Worm (Caenorhabditis elegans) whole organism, L3 larva: ENCODE results near the gene Y59A8B.12.

Source experiments
- R02D3.7 ChIP-seq: fragments of 150-350 bp; optimal IDR thresholded peaks from 2 replicates; lab custom pipeline; 2014; ENCODE audit warnings: missing biosample characterization, missing genetic modification characterization
- ZK546.5 ChIP-seq: sonication (generic microtip); optimal IDR thresholded peaks from 2 replicates; lab custom pipeline; 2017; ENCODE audit warnings: missing biosample characterization, missing genetic modification characterization
- aly-2 ChIP-seq: fragments of 150-350 bp; optimal IDR thresholded peaks from 2 replicates; lab custom pipeline; 2014; ENCODE audit warnings: missing biosample characterization, missing genetic modification characterization
- ama-1 ChIP-seq: fragments of 150-350 bp; optimal IDR thresholded peaks from 2 replicates; lab custom pipeline; 2018
- ceh-16 ChIP-seq: sonication (generic microtip); optimal IDR thresholded peaks from 2 replicates; lab custom pipeline; 2017; ENCODE audit warnings: missing biosample characterization, missing genetic modification characterization
- ceh-28 ChIP-seq: fragments of 150-350 bp; optimal IDR thresholded peaks from 2 replicates; lab custom pipeline; 2014; ENCODE audit warnings: missing biosample characterization, missing genetic modification reagents, missing genetic modification characterization
- ceh-82 ChIP-seq: fragments of 150-350 bp; optimal IDR thresholded peaks from 2 replicates; lab custom pipeline; 2014; ENCODE audit warnings: missing biosample characterization, missing genetic modification characterization
- ceh-9 ChIP-seq: sonication (generic microtip); optimal IDR thresholded peaks from 2 replicates; lab custom pipeline; 2018; ENCODE audit warnings: missing biosample characterization, missing genetic modification characterization
- daf-12 ChIP-seq: fragments of 150-350 bp; optimal IDR thresholded peaks from 2 replicates; lab custom pipeline; 2014; ENCODE audit warnings: missing biosample characterization, missing genetic modification reagents, missing genetic modification characterization
- egl-27 ChIP-seq: sonication (generic microtip); optimal IDR thresholded peaks from 4 replicates; lab custom pipeline; 2017; ENCODE audit warnings: missing biosample characterization, missing genetic modification reagents, missing genetic modification characterization
- egl-5 ChIP-seq: fragments of 150-350 bp; optimal IDR thresholded peaks from 2 replicates; lab custom pipeline; 2017; ENCODE audit warnings: missing biosample characterization, missing genetic modification reagents, missing genetic modification characterization, inconsistent platforms
- elt-1 ChIP-seq: fragments of 150-350 bp; optimal IDR thresholded peaks from 2 replicates; lab custom pipeline; 2014; ENCODE audit warnings: missing biosample characterization, missing genetic modification characterization
- elt-2 ChIP-seq: sonication (generic microtip); optimal IDR thresholded peaks from 2 replicates; lab custom pipeline; 2016; ENCODE audit warnings: missing genetic modification reagents, mild to moderate bottlenecking, missing genetic modification characterization, missing compliant biosample characterization
- elt-3 ChIP-seq, 3 experiments: fragments of 150-350 bp in 1 of 3; sonication (generic microtip) in 2 of 3; optimal IDR thresholded peaks; 2 replicates in 2 of 3; 4 replicates in 1 of 3; lab custom pipeline; 2014 to 2017; ENCODE audit warnings: missing biosample characterization in 3 of 3, missing genetic modification characterization in 3 of 3
- eor-1 ChIP-seq, 2 experiments: fragments of 150-350 bp; optimal IDR thresholded peaks; 2 replicates each; lab custom pipeline; 2014 to 2018; ENCODE audit warnings: missing biosample characterization in 2 of 2, missing genetic modification characterization in 2 of 2
- fkh-10 ChIP-seq: sonication (generic microtip); optimal IDR thresholded peaks from 2 replicates; lab custom pipeline; 2017; ENCODE audit warnings: missing biosample characterization, missing genetic modification reagents, missing genetic modification characterization
- fkh-2 ChIP-seq: fragments of 150-350 bp; optimal IDR thresholded peaks from 2 replicates; lab custom pipeline; 2014; ENCODE audit warnings: missing biosample characterization, missing genetic modification reagents, missing genetic modification characterization
- fos-1 ChIP-seq: fragments of 150-350 bp; optimal IDR thresholded peaks from 2 replicates; lab custom pipeline; 2014; ENCODE audit warnings: missing biosample characterization, missing genetic modification characterization
- hmg-11 ChIP-seq: sonication (generic microtip); optimal IDR thresholded peaks from 2 replicates; lab custom pipeline; 2016; ENCODE audit warnings: missing genetic modification characterization, missing compliant biosample characterization
- jun-1 ChIP-seq: fragments of 150-350 bp; optimal IDR thresholded peaks from 2 replicates; lab custom pipeline; 2014; ENCODE audit warnings: missing biosample characterization, missing genetic modification reagents, missing genetic modification characterization
- lin-15B ChIP-seq: fragments of 150-350 bp; optimal IDR thresholded peaks from 2 replicates; lab custom pipeline; 2014; ENCODE audit warnings: missing biosample characterization, missing genetic modification characterization
- lin-39 ChIP-seq: fragments of 150-350 bp; optimal IDR thresholded peaks from 2 replicates; lab custom pipeline; 2018; ENCODE audit warnings: missing biosample characterization, missing genetic modification reagents, missing genetic modification characterization
- mdl-1 ChIP-seq: fragments of 150-350 bp; optimal IDR thresholded peaks from 2 replicates; lab custom pipeline; 2014; ENCODE audit warnings: missing biosample characterization, missing genetic modification characterization
- mml-1 ChIP-seq: fragments of 150-350 bp; sonication (generic microtip); optimal IDR thresholded peaks from 3 replicates; lab custom pipeline; 2014; ENCODE audit warnings: missing biosample characterization, missing genetic modification characterization
- nfya-1 ChIP-seq: sonication (generic microtip); optimal IDR thresholded peaks from 2 replicates; lab custom pipeline; 2017; ENCODE audit warnings: missing genetic modification characterization, mild to moderate bottlenecking, missing compliant biosample characterization, antibody characterized with exemption, moderate library complexity; ENCODE audit not compliant: insufficient read depth
- nhr-11 ChIP-seq: fragments of 150-350 bp; optimal IDR thresholded peaks from 2 replicates; lab custom pipeline; 2014; ENCODE audit warnings: missing biosample characterization, missing genetic modification characterization
- nhr-12 ChIP-seq: fragments of 150-350 bp; optimal IDR thresholded peaks from 2 replicates; lab custom pipeline; 2014; ENCODE audit warnings: missing biosample characterization, missing genetic modification characterization
- nhr-23 ChIP-seq: fragments of 150-350 bp; optimal IDR thresholded peaks from 2 replicates; lab custom pipeline; 2014; ENCODE audit warnings: missing biosample characterization, missing genetic modification reagents, missing genetic modification characterization
- nhr-237 ChIP-seq: fragments of 150-350 bp; optimal IDR thresholded peaks from 2 replicates; lab custom pipeline; 2014; ENCODE audit warnings: missing biosample characterization, missing genetic modification characterization
- nhr-28 ChIP-seq: fragments of 150-350 bp; optimal IDR thresholded peaks from 2 replicates; lab custom pipeline; 2014; ENCODE audit warnings: missing biosample characterization, missing genetic modification characterization
- nhr-67 ChIP-seq: fragments of 150-350 bp; optimal IDR thresholded peaks from 2 replicates; lab custom pipeline; 2014; ENCODE audit warnings: missing biosample characterization, missing genetic modification characterization
- nhr-76 ChIP-seq: fragments of 150-350 bp; sonication (generic microtip); optimal IDR thresholded peaks from 5 replicates; lab custom pipeline; 2014; ENCODE audit warnings: missing biosample characterization, missing genetic modification characterization
- nhr-77 ChIP-seq: fragments of 150-350 bp; optimal IDR thresholded peaks from 2 replicates; lab custom pipeline; 2014; ENCODE audit warnings: missing biosample characterization, missing genetic modification characterization
- pha-4 ChIP-seq: fragments of 150-350 bp; optimal IDR thresholded peaks from 2 replicates; lab custom pipeline; 2014; ENCODE audit warnings: missing biosample characterization, missing genetic modification reagents, missing genetic modification characterization
- pqm-1 ChIP-seq: fragments of 150-350 bp; optimal IDR thresholded peaks from 2 replicates; lab custom pipeline; 2017; ENCODE audit warnings: missing biosample characterization, missing genetic modification characterization, inconsistent platforms
- sea-2 ChIP-seq: fragments of 150-350 bp; sonication (generic microtip); optimal IDR thresholded peaks from 4 replicates; lab custom pipeline; 2014; ENCODE audit warnings: missing biosample characterization, missing genetic modification reagents, missing genetic modification characterization
- skn-1 ChIP-seq: fragments of 150-350 bp; optimal IDR thresholded peaks from 2 replicates; lab custom pipeline; 2014; ENCODE audit warnings: missing biosample characterization, missing genetic modification characterization
- snpc-4 ChIP-seq: fragments of 150-350 bp; optimal IDR thresholded peaks from 2 replicates; lab custom pipeline; 2014; ENCODE audit warnings: missing biosample characterization, missing genetic modification characterization
- tbx-2 ChIP-seq: sonication (generic microtip); optimal IDR thresholded peaks from 2 replicates; lab custom pipeline; 2016; ENCODE audit warnings: mild to moderate bottlenecking, missing genetic modification characterization, missing compliant biosample characterization
- unc-39 ChIP-seq: sonication (generic microtip); optimal IDR thresholded peaks from 4 replicates; lab custom pipeline; 2017; ENCODE audit warnings: missing biosample characterization, missing genetic modification characterization
- ztf-11 ChIP-seq: fragments of 150-350 bp; optimal IDR thresholded peaks from 2 replicates; lab custom pipeline; 2014; ENCODE audit warnings: missing biosample characterization, missing genetic modification characterization
- ztf-4 ChIP-seq: fragments of 150-350 bp; optimal IDR thresholded peaks from 2 replicates; lab custom pipeline; 2014; ENCODE audit warnings: missing biosample characterization, missing genetic modification characterization

The Y59A8B.12 gene

ce11 chrV:18086783-18087182 lies 759 bp upstream of the Y59A8B.12 start, which contains the start of gene slr-2:
Gene slr-2 (plus strand): TSS chrV:18087123.
- TF ChIP-seq ceh-16, result no peak
- TF ChIP-seq nhr-23 (tag; lab: Kevin White, UChicago), result peak; percentile 8
- TF ChIP-seq lin-15B, result peak; percentile 65
- peak; percentile 65 for TF ChIP-seq nfya-1 (tag; lab: Kevin White, UChicago)
- peak; percentile 60 for TF ChIP-seq pha-4 (tag; lab: Kevin White, UChicago)
- TF ChIP-seq R02D3.7 (tag; lab: Kevin White, UChicago), result no peak

DNA sequence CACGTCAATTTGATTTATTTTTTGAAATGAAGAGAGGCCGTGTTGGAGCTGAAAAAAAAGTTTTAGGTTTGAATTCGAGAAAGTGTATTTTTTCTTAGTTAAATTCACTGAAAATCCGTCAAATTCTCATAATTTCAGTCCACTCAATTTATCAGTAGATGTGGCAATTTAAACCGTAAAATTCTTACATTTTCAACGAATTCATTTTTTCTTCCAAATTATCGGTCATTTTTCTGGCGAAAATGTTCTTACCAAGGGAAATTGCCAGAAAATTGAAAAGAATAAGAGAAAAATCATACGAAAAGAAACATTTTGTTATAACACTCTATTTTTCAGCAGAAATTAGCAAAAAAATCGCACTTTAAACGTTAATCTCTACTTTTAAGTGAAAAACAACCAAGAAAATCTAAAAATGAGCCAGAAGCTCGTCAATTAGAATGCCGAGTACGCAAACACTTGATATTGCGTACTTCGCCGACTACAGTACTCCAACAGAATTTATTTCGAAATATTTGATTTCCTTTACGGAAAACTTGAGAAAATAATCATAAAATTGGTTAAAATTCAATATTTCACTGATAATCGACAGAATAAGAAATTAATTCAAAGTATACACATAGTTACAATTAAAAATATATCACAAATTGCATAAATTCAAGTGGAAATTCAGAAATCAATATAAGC lies 732 bp downstream of the Y59A8B.12 start, which contains the start of gene fbxa-106:
Gene fbxa-106 (minus strand): TSS at position 51 of the 684 bp plus-strand sequence.
- TF ChIP-seq ceh-16 (no peak), ceh-82 (tag; lab: Kevin White, UChicago) (no peak), nhr-12 (tag; lab: Kevin White, UChicago) (no peak), ztf-11 (no peak), fos-1 (no peak), elt-2 (tag; lab: Kevin White, UChicago) (no peak), sea-2 (GFP tag; lab: Kevin White, UChicago) (no peak), nhr-67 (tag; lab: Kevin White, UChicago) (no peak), lin-39 (tag; lab: Kevin White, UChicago) (no peak)

DNA sequence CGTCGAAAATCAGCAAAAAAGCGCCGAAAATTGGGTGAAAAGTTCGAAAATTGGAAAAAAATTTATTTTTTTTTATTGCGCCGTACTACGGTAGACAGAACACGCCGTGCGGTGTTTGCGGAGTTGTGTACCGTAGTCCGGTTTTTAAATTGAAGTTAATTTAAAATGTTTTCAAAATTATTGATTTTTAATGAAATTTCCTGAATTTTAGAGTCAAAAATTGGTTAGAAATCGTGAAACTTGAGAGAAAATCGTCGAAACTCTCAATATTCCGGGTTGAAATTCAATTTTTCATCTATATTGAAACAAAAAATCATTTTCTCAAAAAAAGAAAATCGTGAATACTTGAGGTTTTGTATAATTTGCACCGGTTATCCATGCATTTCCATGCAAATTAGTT lies 4.2 kb downstream of the Y59A8B.12 start, which contains the start of gene nova-1:
Gene nova-1 (minus strand): TSS at position 101 of the 400 bp plus-strand sequence.
- no peak for TF ChIP-seq unc-39 (tag; lab: Kevin White, UChicago)
- TF ChIP-seq egl-27 (tag; lab: Kevin White, UChicago), result no peak
- no peak for TF ChIP-seq eor-1 (tag; optimal IDR thresholded peaks at IDR 0.05; lab: Kevin White, UChicago)
- no peak for TF ChIP-seq R02D3.7 (tag; lab: Kevin White, UChicago)
- TF ChIP-seq ceh-28 (tag; lab: Kevin White, UChicago), result no peak
- TF ChIP-seq nhr-76 (tag; lab: Kevin White, UChicago), result no peak
- no peak for TF ChIP-seq sea-2 (GFP tag; lab: Kevin White, UChicago)
- TF ChIP-seq pha-4 (tag; lab: Kevin White, UChicago), result no peak
- no peak for TF ChIP-seq mdl-1
- no peak for TF ChIP-seq nhr-77 (tag; lab: Kevin White, UChicago)
- TF ChIP-seq nhr-67 (tag; lab: Kevin White, UChicago), result no peak
- no peak for TF ChIP-seq jun-1 (tag; lab: Kevin White, UChicago)
- no peak for TF ChIP-seq egl-5 (tag; lab: Kevin White, UChicago)

ce11 chrV:18079163-18079562 lies 6.9 kb downstream of the Y59A8B.12 start:
- TF ChIP-seq ztf-11, result no peak
- no peak for TF ChIP-seq ZK546.5 (tag; lab: Kevin White, UChicago)
- TF ChIP-seq nhr-12 (tag; lab: Kevin White, UChicago), result no peak
- TF ChIP-seq aly-2 (tag; lab: Kevin White, UChicago), result no peak
- TF ChIP-seq jun-1 (tag; lab: Kevin White, UChicago), result peak; percentile 54
- peak; percentile 66 for TF ChIP-seq snpc-4 (tag; lab: Kevin White, UChicago)
- peak; percentile 17 for TF ChIP-seq fkh-2 (tag; lab: Kevin White, UChicago)
- no peak for TF ChIP-seq nhr-76 (tag; lab: Kevin White, UChicago)
- TF ChIP-seq ceh-9 (tag; lab: Kevin White, UChicago), result no peak
- TF ChIP-seq ztf-4, result no peak
- no peak for TF ChIP-seq nhr-28 (tag; lab: Kevin White, UChicago)
- TF ChIP-seq mml-1, result no peak
- TF ChIP-seq ceh-28 (tag; lab: Kevin White, UChicago), result peak; percentile 96
- TF ChIP-seq elt-2 (tag; lab: Kevin White, UChicago), result peak; percentile 20
- no peak for TF ChIP-seq nhr-77 (tag; lab: Kevin White, UChicago)
- peak; percentile 58 for TF ChIP-seq ceh-82 (tag; lab: Kevin White, UChicago)
- TF ChIP-seq lin-15B, result peak; percentile 67
- TF ChIP-seq ceh-16, result no peak
- TF ChIP-seq nhr-237 (tag; lab: Kevin White, UChicago), result no peak
- peak; percentile 57 for TF ChIP-seq R02D3.7 (tag; lab: Kevin White, UChicago)
- no peak for TF ChIP-seq elt-3 (tag; optimal IDR thresholded peaks at IDR 0.05; lab: Kevin White, UChicago)
- TF ChIP-seq pqm-1 (tag; lab: Kevin White, UChicago), result no peak
- no peak for TF ChIP-seq daf-12 (tag; lab: Kevin White, UChicago)
- no peak for TF ChIP-seq fos-1
- TF ChIP-seq elt-1 (tag; lab: Kevin White, UChicago), result no peak
- TF ChIP-seq egl-27 (tag; lab: Kevin White, UChicago), result no peak
- TF ChIP-seq lin-39 (tag; lab: Kevin White, UChicago), result peak; percentile 65
- no peak for TF ChIP-seq eor-1 (tag; optimal IDR thresholded peaks at IDR 0.05; lab: Kevin White, UChicago)
- peak; percentile 67 for TF ChIP-seq egl-5 (tag; lab: Kevin White, UChicago)
- peak; percentile 28 for TF ChIP-seq tbx-2
- TF ChIP-seq ama-1 (lab: Kevin White, UChicago), result peak; percentile 20
- peak; percentile 79 for TF ChIP-seq hmg-11
- peak; percentile 89 for TF ChIP-seq nfya-1 (tag; lab: Kevin White, UChicago)
- no peak for TF ChIP-seq mdl-1
- no peak for TF ChIP-seq nhr-11 (tag; lab: Kevin White, UChicago)
- TF ChIP-seq sea-2 (GFP tag; lab: Kevin White, UChicago), result peak; percentile 95
- peak; percentile 85 for TF ChIP-seq skn-1 (tag; lab: Kevin White, UChicago)
- peak; percentile 42 for TF ChIP-seq nhr-23 (tag; lab: Kevin White, UChicago)
- TF ChIP-seq nhr-67 (tag; lab: Kevin White, UChicago), result no peak
- TF ChIP-seq unc-39 (tag; lab: Kevin White, UChicago), result no peak
- peak; percentile 62 for TF ChIP-seq fkh-10
